Worm (Caenorhabditis elegans): ENCODE data around the gene T05C12.4.

ce11 chrII:8177095-8177494 lies 3.1 kb downstream of the T05C12.4 start, which contains the start of gene acr-14:
- no peak for TF ChIP-seq ets-7 (tag; optimal IDR thresholded peaks at IDR 0.05)
- no peak for TF ChIP-seq scrt-1 (GFP tag; IDR thresholded peaks at IDR 0.05)
- no peak for TF ChIP-seq hmbx-1 (tag; optimal IDR thresholded peaks at IDR 0.05)
- TF ChIP-seq F13C5.2 (tag; optimal IDR thresholded peaks at IDR 0.05), result no peak
- no peak for TF ChIP-seq flt-1 (GFP tag; IDR thresholded peaks at IDR 0.05)
- TF ChIP-seq tbx-11 (GFP tag; IDR thresholded peaks at IDR 0.05), result no peak
- TF ChIP-seq ceh-36 (tag; optimal IDR thresholded peaks at IDR 0.05), result no peak
- TF ChIP-seq tra-4 (tag; optimal IDR thresholded peaks at IDR 0.05), result no peak
- TF ChIP-seq ceh-13 (GFP tag; optimal IDR thresholded peaks at IDR 0.05), result no peak
- no peak for TF ChIP-seq sea-1 (GFP tag; conservative IDR thresholded peaks at IDR 0.05)

Data from whole organism, early embryonic.